Worm (Caenorhabditis elegans) whole organism, L4 larva: ENCODE results near the gene set-16.

ENCODE experiments used
- F10B5.3 ChIP-seq: sonication (generic microtip); optimal IDR thresholded peaks from 2 replicates; lab custom pipeline; 2016; ENCODE audit warnings: mild to moderate bottlenecking, missing genetic modification characterization, missing compliant biosample characterization
- F37D6.2 ChIP-seq: sonication (generic microtip); optimal IDR thresholded peaks from 2 replicates; lab custom pipeline; 2016; ENCODE audit warnings: mild to moderate bottlenecking, missing genetic modification characterization, missing compliant biosample characterization
- F49E8.2 ChIP-seq: sonication (generic microtip); optimal IDR thresholded peaks from 2 replicates; lab custom pipeline; 2016; ENCODE audit warnings: missing compliant biosample characterization, mild to moderate bottlenecking, missing genetic modification characterization, borderline replicate concordance
- R02D3.7 ChIP-seq: fragments of 150-350 bp; sonication (generic microtip); optimal IDR thresholded peaks from 3 replicates; lab custom pipeline; 2014; ENCODE audit warnings: missing biosample characterization, missing genetic modification characterization
- T20F7.1 ChIP-seq: fragments of 200-800 bp; sonication (Bioruptor generic); optimal IDR thresholded peaks from 2 replicates; lab custom pipeline; 2018; ENCODE audit warnings: mild to moderate bottlenecking, missing genetic modification characterization, missing compliant biosample characterization
- T26A8.4 ChIP-seq: fragments of 200-800 bp; sonication (Bioruptor generic); IDR thresholded peaks from 2 replicates; pipeline ENCODE4 v1.3.6; 2022; ENCODE audit warnings: missing genetic modification characterization, missing compliant biosample characterization
- Y75B8A.6 ChIP-seq: fragments of 200-800 bp; sonication (Bioruptor generic); IDR thresholded peaks from 2 replicates; pipeline ENCODE4 v1.3.6; 2022; ENCODE audit warnings: missing genetic modification reagents, missing genetic modification characterization, missing compliant biosample characterization
- aha-1 ChIP-seq: fragments of 150-350 bp; peaks from one replicate; lab custom pipeline; 2014; ENCODE audit warnings: missing biosample characterization, missing genetic modification characterization
- aly-2 ChIP-seq: sonication (generic microtip); optimal IDR thresholded peaks from 2 replicates; lab custom pipeline; 2018; ENCODE audit warnings: missing biosample characterization, missing genetic modification characterization
- arid-1 ChIP-seq: fragments of 200-800 bp; sonication (Bioruptor generic); conservative IDR thresholded peaks from 2 replicates; pipeline ENCODE4 v1.3.6; 2022; ENCODE audit warnings: missing genetic modification reagents, missing genetic modification characterization, missing compliant biosample characterization
- ceh-28 ChIP-seq: fragments of 150-350 bp; optimal IDR thresholded peaks from 2 replicates; lab custom pipeline; 2014; ENCODE audit warnings: missing biosample characterization, missing genetic modification reagents, missing genetic modification characterization
- ceh-32 ChIP-seq: sonication (generic microtip); optimal IDR thresholded peaks from 2 replicates; lab custom pipeline; 2016; ENCODE audit warnings: mild to moderate bottlenecking, missing genetic modification characterization, missing compliant biosample characterization; ENCODE audit not compliant: poor library complexity
- ceh-82 ChIP-seq: sonication (generic microtip); optimal IDR thresholded peaks from 2 replicates; lab custom pipeline; 2017; ENCODE audit warnings: missing biosample characterization, missing genetic modification characterization
- ces-1 ChIP-seq: fragments of 150-350 bp; sonication (generic microtip); optimal IDR thresholded peaks from 4 replicates; lab custom pipeline; 2014; ENCODE audit warnings: missing biosample characterization, missing genetic modification reagents, missing genetic modification characterization
- ctbp-1 ChIP-seq: fragments of 200-800 bp; sonication (Bioruptor generic); IDR thresholded peaks from 2 replicates; pipeline ENCODE4 v1.3.6; 2022; ENCODE audit warnings: missing genetic modification reagents, missing genetic modification characterization, missing compliant biosample characterization
- daf-16 ChIP-seq, 3 experiments: sonication (generic microtip); optimal IDR thresholded peaks; 2 replicates each; lab custom pipeline; 2016 to 2017; ENCODE audit warnings: missing genetic modification characterization in 3 of 3, missing genetic modification reagents in 3 of 3, mild to moderate bottlenecking in 2 of 3, missing compliant biosample characterization in 2 of 3, missing biosample characterization in 1 of 3, moderate library complexity in 1 of 3
- daf-19 ChIP-seq: fragments of 200-800 bp; sonication (Bioruptor generic); conservative IDR thresholded peaks from 2 replicates; pipeline ENCODE4 v1.3.6; 2022; ENCODE audit warnings: missing genetic modification characterization, missing compliant biosample characterization
- dmd-6 ChIP-seq: fragments of 200-800 bp; sonication (Bioruptor generic); IDR thresholded peaks from 2 replicates; pipeline ENCODE4 v1.3.6; 2022; ENCODE audit warnings: missing genetic modification reagents, missing genetic modification characterization, missing compliant biosample characterization
- dve-1 ChIP-seq: sonication (generic microtip); optimal IDR thresholded peaks from 2 replicates; lab custom pipeline; 2017; ENCODE audit warnings: antibody characterized with exemption, mild to moderate bottlenecking, missing genetic modification characterization, missing compliant biosample characterization; ENCODE audit not compliant: insufficient read depth
- egl-43 ChIP-seq: fragments of 200-800 bp; sonication (Bioruptor generic); IDR thresholded peaks from 2 replicates; pipeline ENCODE4 v1.3.6; 2022; ENCODE audit warnings: missing genetic modification reagents, missing genetic modification characterization, missing compliant biosample characterization
- fos-1 ChIP-seq: fragments of 150-350 bp; optimal IDR thresholded peaks from 2 replicates; lab custom pipeline; 2014; ENCODE audit warnings: missing biosample characterization, missing genetic modification characterization
- hif-1 ChIP-seq, 2 experiments: sonication (generic microtip); optimal IDR thresholded peaks; 2 replicates each; lab custom pipeline; 2016 to 2017; ENCODE audit warnings: missing compliant biosample characterization in 2 of 2, missing genetic modification characterization in 2 of 2, missing genetic modification reagents in 2 of 2, missing genotype in 2 of 2, mild to moderate bottlenecking in 1 of 2
- hlh-11 ChIP-seq: fragments of 200-800 bp; sonication (Bioruptor generic); optimal IDR thresholded peaks from 2 replicates; lab custom pipeline; 2018; ENCODE audit warnings: mild to moderate bottlenecking, missing genetic modification characterization, missing compliant biosample characterization
- hlh-30 ChIP-seq: sonication (generic microtip); optimal IDR thresholded peaks from 2 replicates; lab custom pipeline; 2017; ENCODE audit warnings: antibody characterized with exemption, mild to moderate bottlenecking, missing genetic modification characterization, missing compliant biosample characterization; ENCODE audit not compliant: insufficient read depth
- hmg-1.1 ChIP-seq: fragments of 200-800 bp; sonication (Bioruptor generic); IDR thresholded peaks from 2 replicates; pipeline ENCODE4 v1.3.6; 2022; ENCODE audit warnings: missing genetic modification reagents, missing genetic modification characterization, missing compliant biosample characterization
- lim-7 ChIP-seq: fragments of 200-800 bp; sonication (Bioruptor generic); IDR thresholded peaks from 2 replicates; pipeline ENCODE4 v1.3.6; 2022; ENCODE audit warnings: missing genetic modification characterization, missing compliant biosample characterization
- lin-13 ChIP-seq: fragments of 150-350 bp; optimal IDR thresholded peaks from 2 replicates; lab custom pipeline; 2014; ENCODE audit warnings: missing biosample characterization, missing genetic modification reagents, missing genetic modification characterization
- lin-29 ChIP-seq: fragments of 200-800 bp; sonication (Bioruptor generic); IDR thresholded peaks from 2 replicates; pipeline ENCODE4 v1.3.6; 2022; ENCODE audit warnings: missing genetic modification reagents, missing genetic modification characterization, missing compliant biosample characterization
- lin-39 ChIP-seq: fragments of 150-350 bp; optimal IDR thresholded peaks from 2 replicates; lab custom pipeline; 2014; ENCODE audit warnings: missing biosample characterization, missing genetic modification reagents, missing genetic modification characterization
- lir-3 ChIP-seq: sonication (generic microtip); optimal IDR thresholded peaks from 2 replicates; lab custom pipeline; 2016; ENCODE audit warnings: mild to moderate bottlenecking, missing genetic modification characterization, missing compliant biosample characterization
- lsy-2 ChIP-seq, 2 experiments: fragments of 150-350 bp in 1 of 2; sonication (generic microtip) in 1 of 2; optimal IDR thresholded peaks; 2 replicates each; lab custom pipeline; 2014 to 2017; ENCODE audit warnings: missing biosample characterization in 2 of 2, missing genetic modification characterization in 2 of 2
- madf-5 ChIP-seq, 2 experiments: fragments of 200-800 bp; sonication (Bioruptor generic); IDR thresholded peaks; 2 replicates each; pipeline ENCODE4 v1.3.6; 2022; ENCODE audit warnings: missing compliant biosample characterization in 2 of 2, missing genetic modification characterization in 2 of 2
- madf-9 ChIP-seq: fragments of 200-800 bp; sonication (Bioruptor generic); conservative IDR thresholded peaks from 2 replicates; pipeline ENCODE4 v1.3.6; 2022; ENCODE audit warnings: missing genetic modification reagents, missing genetic modification characterization, missing compliant biosample characterization
- mdl-1 ChIP-seq, 2 experiments: fragments of 150-350 bp in 1 of 2; sonication (generic microtip) in 1 of 2; optimal IDR thresholded peaks; 2 replicates each; lab custom pipeline; 2014 to 2017; ENCODE audit warnings: missing biosample characterization in 2 of 2, missing genetic modification characterization in 2 of 2
- mep-1 ChIP-seq: fragments of 150-350 bp; sonication (generic microtip); optimal IDR thresholded peaks from 3 replicates; lab custom pipeline; 2014; ENCODE audit warnings: missing biosample characterization, missing genetic modification characterization
- mxl-3 ChIP-seq: fragments of 200-800 bp; sonication (Bioruptor generic); optimal IDR thresholded peaks from 2 replicates; lab custom pipeline; 2018; ENCODE audit warnings: mild to moderate bottlenecking, missing genetic modification characterization, missing compliant biosample characterization
- nhr-111 ChIP-seq: fragments of 200-800 bp; sonication (Bioruptor generic); optimal IDR thresholded peaks from 2 replicates; lab custom pipeline; 2018; ENCODE audit warnings: mild to moderate bottlenecking, missing genetic modification characterization, missing compliant biosample characterization
- nhr-237 ChIP-seq: sonication (generic microtip); optimal IDR thresholded peaks from 2 replicates; lab custom pipeline; 2017; ENCODE audit warnings: missing biosample characterization, missing genetic modification characterization
- nhr-25 ChIP-seq: sonication (generic microtip); optimal IDR thresholded peaks from 2 replicates; lab custom pipeline; 2017; ENCODE audit warnings: missing genetic modification characterization, mild to moderate bottlenecking, missing compliant biosample characterization, antibody characterized with exemption, moderate library complexity, borderline replicate concordance; ENCODE audit not compliant: insufficient read depth
- nhr-28 ChIP-seq: fragments of 150-350 bp; optimal IDR thresholded peaks from 2 replicates; lab custom pipeline; 2014; ENCODE audit warnings: missing biosample characterization, missing genetic modification characterization
- nhr-42 ChIP-seq: fragments of 200-800 bp; sonication (Bioruptor generic); IDR thresholded peaks from 2 replicates; pipeline ENCODE4 v1.3.6; 2022; ENCODE audit warnings: missing genetic modification characterization, missing compliant biosample characterization
- nhr-48 ChIP-seq: sonication (generic microtip); optimal IDR thresholded peaks from 2 replicates; lab custom pipeline; 2016; ENCODE audit warnings: mild to moderate bottlenecking, missing genetic modification characterization, missing compliant biosample characterization
- nhr-76 ChIP-seq: fragments of 150-350 bp; optimal IDR thresholded peaks from 2 replicates; lab custom pipeline; 2014; ENCODE audit warnings: missing biosample characterization, missing genetic modification characterization
- nhr-77 ChIP-seq: fragments of 150-350 bp; optimal IDR thresholded peaks from 2 replicates; lab custom pipeline; 2014; ENCODE audit warnings: missing biosample characterization, missing genetic modification characterization
- pqm-1 ChIP-seq: sonication (generic microtip); optimal IDR thresholded peaks from 2 replicates; lab custom pipeline; 2017; ENCODE audit warnings: missing biosample characterization, missing genetic modification characterization
- saeg-2 ChIP-seq: fragments of 200-800 bp; sonication (Bioruptor generic); IDR thresholded peaks from 2 replicates; pipeline ENCODE4 v1.3.6; 2022; ENCODE audit warnings: missing genetic modification reagents, missing genetic modification characterization, missing compliant biosample characterization
- sdz-12 ChIP-seq: fragments of 200-800 bp; sonication (Bioruptor generic); optimal IDR thresholded peaks from 2 replicates; lab custom pipeline; 2018; ENCODE audit warnings: mild to moderate bottlenecking, missing genetic modification characterization, missing compliant biosample characterization
- set-16 ChIP-seq: fragments of 200-800 bp; sonication (Bioruptor generic); IDR thresholded peaks from 2 replicates; pipeline ENCODE4 v1.3.6; 2022; ENCODE audit warnings: missing genetic modification reagents, missing genetic modification characterization, missing compliant biosample characterization
- vab-7 ChIP-seq: fragments of 200-800 bp; sonication (Bioruptor generic); IDR thresholded peaks from 2 replicates; pipeline ENCODE4 v1.3.6; 2022; ENCODE audit warnings: missing genetic modification reagents, missing genetic modification characterization, missing compliant biosample characterization
- zfp-3 ChIP-seq: fragments of 200-800 bp; sonication (Bioruptor generic); conservative IDR thresholded peaks from 2 replicates; pipeline ENCODE4 v1.3.6; 2022; ENCODE audit warnings: missing genetic modification reagents, missing genetic modification characterization, missing compliant biosample characterization
- ztf-11 ChIP-seq: fragments of 150-350 bp; optimal IDR thresholded peaks from 2 replicates; lab custom pipeline; 2014; ENCODE audit warnings: missing biosample characterization, missing genetic modification characterization

Gene set-16

DNA sequence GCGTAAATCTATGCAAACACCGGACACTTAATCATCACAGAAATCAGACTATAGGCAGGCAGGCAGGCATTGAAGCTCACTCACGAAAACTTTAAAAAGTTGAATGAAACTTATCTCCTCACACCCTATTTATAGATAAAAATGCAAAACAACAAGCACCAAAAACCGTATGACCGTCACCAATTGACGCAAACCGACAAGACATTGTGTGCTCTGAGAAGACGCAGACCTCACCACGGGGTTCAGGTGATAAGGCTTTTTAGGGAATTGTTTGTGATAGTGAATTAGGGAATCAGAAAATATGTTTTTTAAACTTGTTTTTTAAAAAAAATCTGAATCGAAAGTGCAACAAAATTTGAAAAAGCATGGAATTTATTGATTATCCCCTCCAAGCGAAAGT is 17.0 kb upstream of the set-16 start, which contains the start of gene T12D8.5:
T12D8.5 (minus strand) TSS at position 95 of the 400 bp plus-strand sequence.
- no peak for TF ChIP-seq ceh-82 (tag; lab: Kevin White, UChicago)
- no peak for TF ChIP-seq lir-3
- no peak for TF ChIP-seq nhr-25 (tag; lab: Kevin White, UChicago)
- peak; percentile 90 for TF ChIP-seq dve-1 (tag; lab: Kevin White, UChicago)
- no peak for TF ChIP-seq lin-29 (GFP tag; lab: Robert Waterston, UW)
- no peak for TF ChIP-seq aly-2
- TF ChIP-seq mep-1 (tag; lab: Kevin White, UChicago): peak; percentile 16
- TF ChIP-seq R02D3.7 (tag; lab: Kevin White, UChicago): no peak
- TF ChIP-seq ctbp-1 (GFP tag; lab: Robert Waterston, UW): no peak
- TF ChIP-seq aha-1 (tag; lab: Kevin White, UChicago): no peak
- TF ChIP-seq lim-7 (GFP tag; lab: Robert Waterston, UW): no peak
- no peak for TF ChIP-seq madf-9 (GFP tag; lab: Robert Waterston, UW)
- peak; percentile 23; the same call in 1 of the 2 replicates for TF ChIP-seq dmd-6 (GFP tag; lab: Robert Waterston, UW)
- no peak for TF ChIP-seq nhr-48 (tag; lab: Kevin White, UChicago)
- no peak for TF ChIP-seq hmg-1.1 (GFP tag; lab: Robert Waterston, UW)
- TF ChIP-seq daf-19 (GFP tag; lab: Robert Waterston, UW): no peak
- TF ChIP-seq hlh-30: peak; percentile 84
- peak; percentile 49 for TF ChIP-seq nhr-28 (tag; lab: Kevin White, UChicago)
- TF ChIP-seq egl-43: no peak
- TF ChIP-seq daf-16 (GFP tag; optimal IDR thresholded peaks at IDR 0.05; lab: Kevin White, UChicago): peak in 1 of 2 experiments; percentile 9
- peak; percentile 99 for TF ChIP-seq daf-16 (tag; optimal IDR thresholded peaks at IDR 0.05; lab: Kevin White, UChicago)
- TF ChIP-seq nhr-77: no peak
- TF ChIP-seq T20F7.1 (GFP tag; lab: Kevin White, UChicago): no peak
- TF ChIP-seq F49E8.2: no peak
- TF ChIP-seq F37D6.2: no peak
- no peak for TF ChIP-seq nhr-111
- no peak for TF ChIP-seq nhr-76 (tag; lab: Kevin White, UChicago)
- TF ChIP-seq lin-13 (GFP tag; lab: Kevin White, UChicago): no peak
- TF ChIP-seq vab-7 (GFP tag; lab: Robert Waterston, UW): no peak
- TF ChIP-seq hif-1 (tag; optimal IDR thresholded peaks at IDR 0.05; lab: Kevin White, UChicago): no peak
- TF ChIP-seq ces-1 (GFP tag; lab: Kevin White, UChicago): no peak
- no peak for TF ChIP-seq mxl-3 (GFP tag; lab: Kevin White, UChicago)
- TF ChIP-seq ztf-11 (tag; lab: Kevin White, UChicago): no peak
- no peak for TF ChIP-seq madf-5 (GFP tag; IDR thresholded peaks at IDR 0.05; lab: Robert Waterston, UW)
- peak; percentile 13 to 37 for TF ChIP-seq lsy-2 (tag; optimal IDR thresholded peaks at IDR 0.05; lab: Kevin White, UChicago)
- 0 out of 2 replicates have a peak, but pooled peaks have one; percentile 2 for TF ChIP-seq T26A8.4 (GFP tag; lab: Robert Waterston, UW)
- TF ChIP-seq pqm-1 (tag; lab: Kevin White, UChicago): peak; percentile 80
- peak; percentile 82 for TF ChIP-seq hlh-11 (tag; lab: Kevin White, UChicago)
- TF ChIP-seq F10B5.3 (tag; lab: Kevin White, UChicago): no peak
- TF ChIP-seq mdl-1 (tag; optimal IDR thresholded peaks at IDR 0.05; lab: Kevin White, UChicago): peak in 1 of 2 experiments; percentile 34
- TF ChIP-seq nhr-237: no peak
- TF ChIP-seq Y75B8A.6: no peak
- TF ChIP-seq, all 104 proteins: peak for 11

DNA sequence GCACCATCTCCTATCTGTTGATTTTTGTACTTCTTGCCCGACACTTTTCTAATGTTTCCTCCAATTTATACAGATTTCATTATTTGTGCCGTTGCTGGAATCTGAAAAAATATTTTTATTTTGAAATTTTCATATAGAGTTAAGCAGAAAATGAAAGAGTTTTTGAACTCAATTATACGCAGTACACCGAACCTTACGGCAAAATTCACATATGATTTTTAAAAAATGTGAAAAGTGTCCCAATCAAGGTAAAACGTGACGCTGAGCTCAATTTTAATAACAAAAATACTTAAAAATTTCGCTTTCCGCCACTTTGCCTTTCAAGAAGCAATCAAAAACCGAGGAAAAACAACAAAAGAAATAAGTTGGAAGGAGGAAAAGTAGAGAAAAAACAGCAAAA is 13.0 kb upstream of the set-16 start, which contains the start of gene arrd-17:
arrd-17 (minus strand) TSS at position 101 of the 400 bp plus-strand sequence.
- TF ChIP-seq ceh-32 (tag; lab: Kevin White, UChicago) (no peak), sdz-12 (GFP tag; lab: Kevin White, UChicago) (no peak), saeg-2 (no peak), R02D3.7 (tag; lab: Kevin White, UChicago) (no peak), nhr-25 (tag; lab: Kevin White, UChicago) (no peak), lsy-2 (tag; optimal IDR thresholded peaks at IDR 0.05; lab: Kevin White, UChicago) (no peak), nhr-42 (GFP tag; lab: Robert Waterston, UW) (no peak), lin-39 (no peak), F37D6.2 (no peak), ceh-28 (tag; lab: Kevin White, UChicago) (no peak), zfp-3 (GFP tag; lab: Robert Waterston, UW) (no peak), fos-1 (tag; lab: Kevin White, UChicago) (no peak), arid-1 (GFP tag; lab: Robert Waterston, UW) (no peak), set-16 (no peak), nhr-48 (tag; lab: Kevin White, UChicago) (no peak)
